Worm (Caenorhabditis elegans) whole organism, L1 larva: ENCODE measurements around the gene ivph-3.

Experiments
- C04F5.9 ChIP-seq: sonication (generic microtip); optimal IDR thresholded peaks from 2 replicates; lab custom pipeline; 2016; ENCODE audit warnings: missing genetic modification characterization, missing compliant biosample characterization
- Y116A8C.19 ChIP-seq: sonication (generic microtip); optimal IDR thresholded peaks from 2 replicates; lab custom pipeline; 2016; ENCODE audit warnings: missing compliant biosample characterization, missing genetic modification characterization, borderline replicate concordance
- alr-1 ChIP-seq: fragments of 200-800 bp; sonication (Bioruptor generic); optimal IDR thresholded peaks from 2 replicates; lab custom pipeline; 2018; ENCODE audit warnings: borderline replicate concordance, mild to moderate bottlenecking, missing genetic modification characterization, missing compliant biosample characterization
- blmp-1 ChIP-seq: fragments of 150-350 bp; optimal IDR thresholded peaks from 2 replicates; lab custom pipeline; 2014; ENCODE audit warnings: missing biosample characterization, missing genetic modification characterization
- ceh-63 ChIP-seq: fragments of 200-800 bp; sonication (Bioruptor generic); optimal IDR thresholded peaks from 2 replicates; lab custom pipeline; 2018; ENCODE audit warnings: mild to moderate bottlenecking, missing genetic modification characterization, missing compliant biosample characterization
- ceh-8 ChIP-seq: fragments of 200-800 bp; sonication (Bioruptor generic); optimal IDR thresholded peaks from 2 replicates; lab custom pipeline; 2018; ENCODE audit warnings: mild to moderate bottlenecking, missing genetic modification characterization, moderate library complexity, missing compliant biosample characterization
- ceh-88 ChIP-seq: fragments of 200-800 bp; sonication (Bioruptor generic); IDR thresholded peaks from 2 replicates; pipeline ENCODE4 v1.3.6; 2022; ENCODE audit warnings: missing genetic modification characterization, missing compliant biosample characterization
- ceh-90 ChIP-seq: sonication (generic microtip); optimal IDR thresholded peaks from 2 replicates; lab custom pipeline; 2016; ENCODE audit warnings: missing genetic modification characterization, missing compliant biosample characterization
- dpl-1 ChIP-seq, 3 experiments: fragments of 150-350 bp in 2 of 3; sonication (generic microtip) in 1 of 3; optimal IDR thresholded peaks; 2 replicates each; lab custom pipeline; 2014 to 2017; ENCODE audit warnings: missing biosample characterization in 3 of 3, missing genetic modification characterization in 3 of 3, missing genetic modification reagents in 3 of 3
- dsc-1 ChIP-seq: sonication (generic microtip); optimal IDR thresholded peaks from 2 replicates; lab custom pipeline; 2016; ENCODE audit warnings: mild to moderate bottlenecking, missing genetic modification characterization, missing compliant biosample characterization
- efl-1 ChIP-seq, 4 experiments: fragments of 150-350 bp; optimal IDR thresholded peaks in 3 of 4; peaks in 1 of 4; 1 replicate in 1 of 4; 2 replicates in 3 of 4; lab custom pipeline; 2014; ENCODE audit warnings: missing biosample characterization in 2 of 4, missing genetic modification characterization in 2 of 4, missing genetic modification reagents in 2 of 4
- elt-2 ChIP-seq: sonication (generic microtip); optimal IDR thresholded peaks from 2 replicates; lab custom pipeline; 2016; ENCODE audit warnings: missing genetic modification characterization, mild to moderate bottlenecking, inconsistent platforms, missing compliant biosample characterization, missing genetic modification reagents
- elt-3 ChIP-seq, 6 experiments: fragments of 150-350 bp in 1 of 6; sonication (generic microtip); optimal IDR thresholded peaks; 2 replicates each; lab custom pipeline; 2017 to 2018; ENCODE audit warnings: missing biosample characterization in 6 of 6, missing genetic modification characterization in 6 of 6, inconsistent platforms in 1 of 6
- fkh-8 ChIP-seq: sonication (generic microtip); optimal IDR thresholded peaks from 2 replicates; lab custom pipeline; 2016; ENCODE audit warnings: mild to moderate bottlenecking, missing genetic modification characterization, missing compliant biosample characterization
- grh-1 ChIP-seq: fragments of 200-800 bp; sonication (Bioruptor generic); IDR thresholded peaks from 2 replicates; pipeline ENCODE4 v1.3.6; 2022; ENCODE audit warnings: missing genetic modification reagents, missing genetic modification characterization, missing compliant biosample characterization
- hlh-17 ChIP-seq: fragments of 200-800 bp; sonication (Bioruptor generic); optimal IDR thresholded peaks from 2 replicates; lab custom pipeline; 2018; ENCODE audit warnings: missing genetic modification characterization, mild to moderate bottlenecking, missing compliant biosample characterization, moderate library complexity, borderline replicate concordance
- hpl-2 ChIP-seq: fragments of 150-350 bp; optimal IDR thresholded peaks from 2 replicates; lab custom pipeline; 2014; ENCODE audit warnings: missing biosample characterization, missing genetic modification reagents, missing genetic modification characterization
- jun-1 ChIP-seq: fragments of 150-350 bp; optimal IDR thresholded peaks from 2 replicates; lab custom pipeline; 2014; ENCODE audit warnings: missing biosample characterization, missing genetic modification reagents, missing genetic modification characterization
- lin-14 ChIP-seq: fragments of 200-800 bp; sonication (Bioruptor generic); optimal IDR thresholded peaks from 2 replicates; lab custom pipeline; 2018; ENCODE audit warnings: mild to moderate bottlenecking, missing genetic modification characterization, moderate library complexity, missing compliant biosample characterization
- lin-15B ChIP-seq: fragments of 150-350 bp; sonication (generic microtip); optimal IDR thresholded peaks from 3 replicates; lab custom pipeline; 2014; ENCODE audit warnings: missing biosample characterization, missing genetic modification characterization
- lin-35 ChIP-seq, 2 experiments: fragments of 150-350 bp; optimal IDR thresholded peaks; 2 replicates each; lab custom pipeline; 2014; ENCODE audit warnings: missing biosample characterization in 2 of 2, missing genetic modification characterization in 2 of 2, missing genetic modification reagents in 2 of 2
- lir-3 ChIP-seq: sonication (generic microtip); optimal IDR thresholded peaks from 2 replicates; lab custom pipeline; 2016; ENCODE audit warnings: mild to moderate bottlenecking, missing genetic modification characterization, moderate library complexity, missing compliant biosample characterization; ENCODE audit not compliant: poor library complexity
- mep-1 ChIP-seq: fragments of 150-350 bp; optimal IDR thresholded peaks from 2 replicates; lab custom pipeline; 2014; ENCODE audit warnings: missing biosample characterization, missing genetic modification characterization
- nhr-12 ChIP-seq: sonication (generic microtip); optimal IDR thresholded peaks from 2 replicates; lab custom pipeline; 2017; ENCODE audit warnings: missing biosample characterization, missing genetic modification characterization
- nhr-237 ChIP-seq: fragments of 150-350 bp; optimal IDR thresholded peaks from 2 replicates; lab custom pipeline; 2014; ENCODE audit warnings: missing biosample characterization, missing genetic modification characterization
- nhr-28 ChIP-seq: fragments of 150-350 bp; optimal IDR thresholded peaks from 2 replicates; lab custom pipeline; 2014; ENCODE audit warnings: missing biosample characterization, missing genetic modification characterization
- nhr-85 ChIP-seq: sonication (generic microtip); peaks from one replicate; lab custom pipeline; 2016; ENCODE audit warnings: missing genetic modification characterization, inconsistent platforms, missing compliant biosample characterization
- nhr-90 ChIP-seq: sonication (generic microtip); optimal IDR thresholded peaks from 2 replicates; lab custom pipeline; 2016; ENCODE audit warnings: mild to moderate bottlenecking, missing genetic modification characterization, missing compliant biosample characterization; ENCODE audit not compliant: poor library complexity
- pax-3 ChIP-seq: fragments of 200-800 bp; sonication (Bioruptor generic); optimal IDR thresholded peaks from 2 replicates; lab custom pipeline; 2018; ENCODE audit warnings: mild to moderate bottlenecking, missing genetic modification characterization, moderate library complexity, missing compliant biosample characterization
- rnt-1 ChIP-seq: sonication (generic microtip); optimal IDR thresholded peaks from 2 replicates; lab custom pipeline; 2016; ENCODE audit warnings: mild to moderate bottlenecking, missing genetic modification characterization, moderate library complexity, missing compliant biosample characterization
- skn-1 ChIP-seq: fragments of 150-350 bp; optimal IDR thresholded peaks from 2 replicates; lab custom pipeline; 2014; ENCODE audit warnings: missing biosample characterization, missing genetic modification characterization
- snpc-4 ChIP-seq: fragments of 150-350 bp; optimal IDR thresholded peaks from 2 replicates; lab custom pipeline; 2014; ENCODE audit warnings: missing biosample characterization, missing genetic modification characterization
- snu-23 ChIP-seq: sonication (generic microtip); optimal IDR thresholded peaks from 2 replicates; lab custom pipeline; 2016; ENCODE audit warnings: missing genetic modification characterization, missing compliant biosample characterization
- sox-4 ChIP-seq: sonication (generic microtip); optimal IDR thresholded peaks from 2 replicates; lab custom pipeline; 2016; ENCODE audit warnings: missing genetic modification characterization, missing compliant biosample characterization
- tbx-2 ChIP-seq: sonication (generic microtip); optimal IDR thresholded peaks from 2 replicates; lab custom pipeline; 2016; ENCODE audit warnings: missing genetic modification characterization, missing compliant biosample characterization
- vab-15 ChIP-seq: sonication (generic microtip); optimal IDR thresholded peaks from 2 replicates; lab custom pipeline; 2017; ENCODE audit warnings: missing genotype, mild to moderate bottlenecking, missing genetic modification characterization, missing compliant biosample characterization
- zag-1 ChIP-seq: fragments of 150-350 bp; optimal IDR thresholded peaks from 2 replicates; lab custom pipeline; 2014; ENCODE audit warnings: missing biosample characterization, missing genetic modification characterization
- zip-4 ChIP-seq: fragments of 200-800 bp; sonication (Bioruptor generic); optimal IDR thresholded peaks from 2 replicates; lab custom pipeline; 2018; ENCODE audit warnings: mild to moderate bottlenecking, missing genetic modification characterization, moderate library complexity, missing compliant biosample characterization
- ztf-11 ChIP-seq, 2 experiments: sonication (generic microtip); optimal IDR thresholded peaks; 2 replicates each; lab custom pipeline; 2016 to 2017; ENCODE audit warnings: missing genetic modification characterization in 2 of 2, missing biosample characterization in 1 of 2, missing compliant biosample characterization in 1 of 2

The ivph-3 gene

DNA sequence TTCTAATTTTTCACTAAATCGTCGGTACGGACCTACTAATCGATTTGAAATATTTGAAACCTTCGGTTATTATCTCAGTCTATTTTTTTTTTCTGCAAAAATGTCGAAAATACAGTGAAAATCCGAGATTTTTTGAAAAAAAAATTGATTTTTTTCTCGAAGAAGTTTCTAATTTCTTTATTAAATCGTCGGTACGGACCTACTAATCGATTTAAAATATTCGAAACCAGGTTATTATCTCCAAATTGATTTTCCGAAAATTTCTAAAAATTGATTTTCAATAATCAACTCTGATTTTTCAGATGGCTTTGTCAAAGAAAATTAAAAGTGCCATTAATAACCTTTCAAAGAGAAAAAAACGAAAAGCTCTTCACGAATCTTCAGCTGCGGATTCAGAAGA lies at the start of gene ivph-3:
Gene ivph-3 (plus strand): TSS at position 301 of the 400 bp plus-strand sequence.
- TF ChIP-seq pax-3 (tag; lab: Kevin White, UChicago) = no peak

DNA sequence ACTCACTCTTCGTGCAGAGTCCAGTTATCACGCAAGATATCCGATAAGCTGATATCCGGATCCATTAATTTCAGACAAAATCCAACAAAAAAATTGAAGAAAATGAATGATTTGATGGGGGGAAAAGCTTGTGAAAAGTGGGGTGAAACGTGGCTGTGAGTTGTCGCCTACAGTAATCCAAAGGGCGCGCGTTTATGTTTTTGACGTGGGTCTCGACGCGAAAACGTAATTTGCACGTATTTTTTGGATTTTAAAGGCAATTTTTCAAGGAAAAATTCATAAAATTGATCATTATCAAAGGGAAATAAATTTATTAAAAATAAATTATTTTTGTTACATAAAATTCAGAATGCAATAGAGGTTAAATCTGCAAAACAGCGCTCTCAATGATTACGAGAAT lies 44.7 kb upstream of the ivph-3 start, which contains the start of gene Y54G2A.73:
Gene Y54G2A.73 (minus strand): TSS at position 65 of the 400 bp plus-strand sequence.
- no peak for TF ChIP-seq dpl-1 (GFP tag; optimal IDR thresholded peaks at IDR 0.05; lab: Kevin White, UChicago)
- TF ChIP-seq ceh-8 = no peak
- no peak for TF ChIP-seq hlh-17 (GFP tag; lab: Kevin White, UChicago)
- TF ChIP-seq skn-1 (tag; lab: Kevin White, UChicago) = no peak
- TF ChIP-seq lin-15B (tag; lab: Kevin White, UChicago) = no peak
- no peak for TF ChIP-seq vab-15 (tag; lab: Kevin White, UChicago)
- TF ChIP-seq nhr-12 (tag; lab: Kevin White, UChicago) = no peak
- no peak for TF ChIP-seq grh-1
- no peak for TF ChIP-seq dsc-1 (tag; lab: Kevin White, UChicago)
- no peak for TF ChIP-seq ceh-90
- no peak for TF ChIP-seq ceh-88
- no peak for TF ChIP-seq Y116A8C.19 (tag; lab: Kevin White, UChicago)
- no peak for TF ChIP-seq nhr-237 (tag; lab: Kevin White, UChicago)
- TF ChIP-seq efl-1 (optimal IDR thresholded peaks at IDR 0.05; lab: Kevin White, UChicago) = no peak
- no peak for TF ChIP-seq efl-1 (GFP tag; optimal IDR thresholded peaks at IDR 0.05 in 1 of 2; lab: Kevin White, UChicago)
- no peak for TF ChIP-seq sox-4 (tag; lab: Kevin White, UChicago)
- no peak for TF ChIP-seq fkh-8 (tag; lab: Kevin White, UChicago)
- no peak for TF ChIP-seq jun-1
- TF ChIP-seq, all 84 proteins: peak for 0

DNA sequence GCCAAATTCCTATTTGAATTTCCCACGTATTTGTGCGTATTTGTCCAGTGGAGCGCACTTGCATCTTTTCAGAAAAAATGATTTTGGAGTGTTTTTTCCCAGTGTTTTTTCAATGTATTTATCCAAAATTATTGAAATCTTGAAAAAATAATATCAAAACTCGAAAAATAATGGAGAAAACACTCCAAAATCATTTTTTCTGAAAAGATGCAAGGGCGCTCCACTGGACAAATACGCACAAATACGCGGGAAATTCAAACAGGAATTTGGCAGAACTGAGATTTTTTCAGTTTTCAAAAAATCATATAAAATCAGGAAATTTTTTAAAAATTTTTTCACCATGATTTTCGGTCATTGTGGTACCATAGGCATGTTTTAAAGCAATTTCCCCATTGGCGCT lies 41.9 kb upstream of the ivph-3 start:
- TF ChIP-seq dpl-1 (GFP tag; optimal IDR thresholded peaks at IDR 0.05; lab: Kevin White, UChicago) (peak; percentile 24 to 72 (median 60)), grh-1 (no peak), alr-1 (tag; lab: Kevin White, UChicago) (no peak), ztf-11 (tag; optimal IDR thresholded peaks at IDR 0.05; lab: Kevin White, UChicago) (no peak), efl-1 (optimal IDR thresholded peaks at IDR 0.05; lab: Kevin White, UChicago) (peak in 1 of 2 experiments; percentile 77), efl-1 (GFP tag; optimal IDR thresholded peaks at IDR 0.05 in 1 of 2; lab: Kevin White, UChicago) (peak; percentile 77 to 97), nhr-237 (tag; lab: Kevin White, UChicago) (no peak), ceh-63 (no peak), zip-4 (GFP tag; lab: Kevin White, UChicago) (no peak), nhr-28 (no peak), tbx-2 (no peak), lir-3 (tag; lab: Kevin White, UChicago) (no peak), lin-35 (GFP tag; optimal IDR thresholded peaks at IDR 0.05; lab: Kevin White, UChicago) (peak in 1 of 2 experiments; percentile 54)

DNA sequence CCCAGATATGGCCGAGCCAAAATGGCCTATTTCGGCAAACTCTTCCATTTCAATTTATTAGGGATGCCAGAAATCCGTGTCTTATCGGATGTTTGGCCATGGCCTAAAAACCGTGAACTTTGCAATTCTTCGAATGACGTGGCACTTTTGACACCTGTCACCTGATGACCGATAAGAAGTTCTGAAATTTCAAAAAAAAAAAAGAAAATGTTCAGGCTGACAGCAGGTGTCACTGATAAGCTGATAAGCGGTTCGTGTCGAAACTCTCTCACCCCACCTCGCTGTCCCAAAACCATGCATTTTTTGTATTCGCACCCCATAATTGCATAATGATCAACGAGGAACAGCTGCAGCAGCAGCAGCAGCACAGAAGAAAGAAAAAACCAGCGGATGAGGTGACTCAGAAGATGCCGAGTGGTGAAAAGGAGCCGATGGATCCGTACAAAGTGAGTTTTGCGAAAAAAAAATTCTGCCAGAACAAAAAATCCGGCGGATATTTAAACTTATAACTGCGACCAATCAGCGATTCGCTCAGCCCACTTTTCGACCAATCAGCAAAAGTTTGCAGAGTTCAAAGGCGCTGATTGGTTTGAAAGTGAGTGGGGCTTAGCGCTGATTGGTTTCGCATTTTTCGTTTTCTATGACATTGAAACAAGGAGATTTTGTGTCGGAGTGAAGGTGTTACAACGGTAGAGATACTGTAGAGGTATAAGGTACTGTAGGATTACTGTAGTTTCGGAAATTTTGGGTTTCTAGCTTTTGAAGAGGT lies 41.0 kb upstream of the ivph-3 start, which contains the start of the genes Y54G2A.28 and vrp-1:
Gene Y54G2A.28 (minus strand): TSS at position 48 of the 769 bp plus-strand sequence.
Gene vrp-1 (plus strand): TSS at position 214 of the 769 bp plus-strand sequence.
- TF ChIP-seq elt-2 (tag; lab: Kevin White, UChicago) (peak; percentile 23), zag-1 (no peak), efl-1 (optimal IDR thresholded peaks at IDR 0.05; lab: Kevin White, UChicago) (no peak), efl-1 (GFP tag; optimal IDR thresholded peaks at IDR 0.05 in 1 of 2; lab: Kevin White, UChicago) (peak in 1 of 2 experiments; percentile 79)

DNA sequence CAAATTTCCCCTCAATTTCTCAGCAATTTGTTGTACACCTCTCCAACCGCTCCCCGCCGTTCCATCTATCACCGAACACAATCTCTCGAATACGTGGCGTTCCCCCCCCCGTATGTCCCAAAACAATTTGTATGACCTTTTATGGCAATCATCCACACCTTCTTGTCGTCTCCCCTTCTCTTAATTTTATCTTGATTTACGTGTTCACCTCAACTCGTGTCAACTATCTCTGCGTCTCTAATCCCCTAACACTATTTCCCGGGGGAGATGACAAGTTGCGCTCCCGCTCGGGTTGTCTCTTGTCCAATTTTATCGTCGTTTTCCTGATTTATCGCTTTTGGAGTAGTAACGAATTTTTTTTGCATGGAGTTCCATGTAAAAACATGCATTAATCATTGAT lies 38.9 kb upstream of the ivph-3 start:
- peak; percentile 79 for TF ChIP-seq nhr-85 (tag; lab: Kevin White, UChicago)
- no peak for TF ChIP-seq nhr-90 (tag; lab: Kevin White, UChicago)
- peak; percentile 31 for TF ChIP-seq mep-1 (tag; lab: Kevin White, UChicago)
- TF ChIP-seq blmp-1 (tag; lab: Kevin White, UChicago) = peak; percentile 63
- TF ChIP-seq elt-3 (tag; optimal IDR thresholded peaks at IDR 0.05; lab: Kevin White, UChicago) = no peak
- TF ChIP-seq snpc-4 = no peak
- TF ChIP-seq lir-3 (tag; lab: Kevin White, UChicago) = no peak
- peak; percentile 35 for TF ChIP-seq rnt-1
- TF ChIP-seq hpl-2 (GFP tag; lab: Kevin White, UChicago) = no peak
- peak; percentile 2 for TF ChIP-seq snu-23 (GFP tag; lab: Kevin White, UChicago)
- no peak for TF ChIP-seq Y116A8C.19 (tag; lab: Kevin White, UChicago)
- TF ChIP-seq C04F5.9 = no peak
- TF ChIP-seq lin-14 (GFP tag; lab: Kevin White, UChicago) = peak; percentile 73
